Fruit fly (Drosophila melanogaster): ENCODE data around the gene CG10877.
A peak's percentile ranks its signal among the peaks of the same experiment; 100 is the strongest.

CG10877 gene

DNA sequence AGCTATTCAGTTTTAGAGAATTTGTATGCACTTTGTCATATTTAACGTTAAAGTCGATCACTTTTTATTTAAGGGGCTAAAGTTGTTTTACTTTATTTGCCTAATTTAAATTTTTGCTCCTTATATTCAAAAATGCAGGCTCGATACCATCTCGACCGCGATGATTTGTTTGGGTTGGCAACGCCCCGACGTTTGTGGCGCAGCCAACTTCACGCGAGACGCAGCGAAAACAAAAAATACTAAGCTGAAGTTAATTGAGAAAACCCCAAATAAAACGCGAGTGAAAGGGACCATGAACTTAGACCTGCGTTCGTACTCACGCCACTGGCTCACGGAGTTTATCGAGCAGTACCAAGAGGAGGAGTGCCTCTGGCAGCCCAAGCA is 5.8 kb downstream of the CG10877 start (continued):
- TF ChIP-seq Dbx (GFP tag; IDR thresholded peaks at IDR 0.05) (0 out of 3 replicates have a peak, but pooled peaks have one; percentile 27), gcm (GFP tag; optimal IDR thresholded peaks at IDR 0.05) (no peak), NfI (GFP tag; optimal IDR thresholded peaks at IDR 0.05) (no peak), CG8290 (GFP tag; optimal IDR thresholded peaks at IDR 0.05) (no peak), CG8290 (tag; optimal IDR thresholded peaks at IDR 0.05) (peak in 1 of 2 experiments; percentile 79), wdn (GFP tag; IDR thresholded peaks at IDR 0.05) (no peak), hbn (GFP tag; IDR thresholded peaks at IDR 0.05; ENCODE audit: partially characterized antibody) (peak; percentile 43), CG30403 (GFP tag; optimal IDR thresholded peaks at IDR 0.05) (no peak), CG4617 (GFP tag; optimal IDR thresholded peaks at IDR 0.05; ENCODE audit: borderline replicate concordance) (peak; percentile 57), tin (GFP tag; optimal IDR thresholded peaks at IDR 0.05) (no peak), inv (GFP tag; IDR thresholded peaks at IDR 0.05; ENCODE audit: partially characterized antibody) (peak; percentile 47), ATbp (GFP tag; optimal IDR thresholded peaks at IDR 0.05) (no peak), sqz (GFP tag; optimal IDR thresholded peaks at IDR 0.05) (peak; percentile 23), CTCF (GFP tag; optimal IDR thresholded peaks at IDR 0.05) (no peak), Hr78 (GFP tag; optimal IDR thresholded peaks at IDR 0.05) (no peak), row (GFP tag; IDR thresholded peaks at IDR 0.05) (peak; percentile 5), B-H2 (GFP tag; optimal IDR thresholded peaks at IDR 0.05) (peak; percentile 17), chif (GFP tag; optimal IDR thresholded peaks at IDR 0.05) (peak in 1 of 2 experiments; percentile 1), twi (tag; optimal IDR thresholded peaks at IDR 0.05) (no peak), ash1 (GFP tag; optimal IDR thresholded peaks at IDR 0.05) (no peak), CG8924 (tag; optimal IDR thresholded peaks at IDR 0.05) (no peak), CG14965 (GFP tag; optimal IDR thresholded peaks at IDR 0.05; ENCODE audit: borderline replicate concordance) (no peak), HLH4C (GFP tag; IDR thresholded peaks at IDR 0.05; ENCODE audit: partially characterized antibody) (0 out of 3 replicates have a peak, but pooled peaks have one; percentile 33), HHEX (GFP tag; optimal IDR thresholded peaks at IDR 0.05) (no peak), Gsc (GFP tag; IDR thresholded peaks at IDR 0.05) (no peak), pan (optimal IDR thresholded peaks at IDR 0.05) (no peak), pan (GFP tag; optimal IDR thresholded peaks at IDR 0.05 in 1 of 2, IDR thresholded peaks at IDR 0.05 in 1 of 2) (no peak), CG4854 (GFP tag; optimal IDR thresholded peaks at IDR 0.05) (no peak), knrl (GFP tag; IDR thresholded peaks at IDR 0.05; ENCODE audit: partially characterized antibody) (peak; percentile 33; the same call in 1 of the 3 replicates), Ets65A (GFP tag) (peak; percentile 94), gro (GFP tag; optimal IDR thresholded peaks at IDR 0.05) (no peak), amos (GFP tag; IDR thresholded peaks at IDR 0.05; ENCODE audit: partially characterized antibody) (peak; percentile 80), E2f1 (GFP tag; IDR thresholded peaks at IDR 0.05) (no peak), CG4360 (GFP tag; IDR thresholded peaks at IDR 0.05) (no peak), schlank (tag; optimal IDR thresholded peaks at IDR 0.05) (no peak), CHES-1-like (GFP tag; optimal IDR thresholded peaks at IDR 0.05) (peak; percentile 24), CG10979 (tag; optimal IDR thresholded peaks at IDR 0.05) (no peak), CG17612 (GFP tag; IDR thresholded peaks at IDR 0.05) (no peak), jumu (GFP tag; optimal IDR thresholded peaks at IDR 0.05) (no peak), trem (tag; optimal IDR thresholded peaks at IDR 0.05) (no peak), CG11247 (GFP tag; IDR thresholded peaks at IDR 0.05) (peak; percentile 66), sd (tag; optimal IDR thresholded peaks at IDR 0.05) (no peak), CG4820 (GFP tag; optimal IDR thresholded peaks at IDR 0.05) (no peak), Lim3 (GFP tag; IDR thresholded peaks at IDR 0.05) (no peak), C15 (GFP tag; IDR thresholded peaks at IDR 0.05) (no peak), klu (GFP tag; IDR thresholded peaks at IDR 0.05) (no peak), Sry-δ (GFP tag; optimal IDR thresholded peaks at IDR 0.05) (peak; percentile 71), CG4424 (GFP tag; optimal IDR thresholded peaks at IDR 0.05) (no peak), CG5180 (GFP tag; optimal IDR thresholded peaks at IDR 0.05) (peak; percentile 15), zfh2 (GFP tag; optimal IDR thresholded peaks at IDR 0.05) (peak; percentile 7), sob (GFP tag; IDR thresholded peaks at IDR 0.05) (peak; percentile 29; the same call in 1 of the 2 replicates), otp (GFP tag; IDR thresholded peaks at IDR 0.05) (no peak)
